Worm (Caenorhabditis elegans) whole organism, L2 larva: ENCODE data around the gene exc-9.
A peak's percentile ranks its signal among the peaks of the same experiment; 100 is the strongest.

ENCODE experiments used
- C34F6.9 ChIP-seq: fragments of 150-350 bp; optimal IDR thresholded peaks from 2 replicates; lab custom pipeline; 2014; ENCODE audit warnings: missing biosample characterization, missing genetic modification characterization
- F13H6.1 ChIP-seq: sonication (generic microtip); optimal IDR thresholded peaks from 2 replicates; lab custom pipeline; 2016; ENCODE audit warnings: missing genetic modification characterization, missing compliant biosample characterization
- R02D3.7 ChIP-seq: fragments of 150-350 bp; optimal IDR thresholded peaks from 2 replicates; lab custom pipeline; 2014; ENCODE audit warnings: missing biosample characterization, missing genetic modification characterization
- Y55F3AM.14 ChIP-seq: fragments of 200-800 bp; sonication (Bioruptor generic); optimal IDR thresholded peaks from 2 replicates; lab custom pipeline; 2018; ENCODE audit warnings: mild to moderate bottlenecking, missing genetic modification characterization, missing compliant biosample characterization
- ZK546.5 ChIP-seq: sonication (generic microtip); optimal IDR thresholded peaks from 2 replicates; lab custom pipeline; 2017; ENCODE audit warnings: missing biosample characterization, missing genetic modification characterization
- alr-1 ChIP-seq: fragments of 150-350 bp; optimal IDR thresholded peaks from 2 replicates; lab custom pipeline; 2014; ENCODE audit warnings: missing biosample characterization, missing genetic modification characterization
- aly-2 ChIP-seq: fragments of 150-350 bp; optimal IDR thresholded peaks from 2 replicates; lab custom pipeline; 2014; ENCODE audit warnings: missing biosample characterization, missing genetic modification characterization
- blmp-1 ChIP-seq: sonication (generic microtip); optimal IDR thresholded peaks from 2 replicates; lab custom pipeline; 2017; ENCODE audit warnings: missing genetic modification characterization, mild to moderate bottlenecking, missing compliant biosample characterization, antibody characterized with exemption, moderate library complexity; ENCODE audit not compliant: insufficient read depth
- ceh-16 ChIP-seq: fragments of 150-350 bp; optimal IDR thresholded peaks from 2 replicates; lab custom pipeline; 2014; ENCODE audit warnings: missing biosample characterization, missing genetic modification characterization
- crh-2 ChIP-seq: sonication (generic microtip); optimal IDR thresholded peaks from 2 replicates; lab custom pipeline; 2017; ENCODE audit warnings: missing biosample characterization, missing genetic modification characterization
- dmd-4 ChIP-seq: sonication (generic microtip); optimal IDR thresholded peaks from 2 replicates; lab custom pipeline; 2017; ENCODE audit warnings: missing biosample characterization, missing genetic modification characterization
- elt-3 ChIP-seq: sonication (generic microtip); optimal IDR thresholded peaks from 2 replicates; lab custom pipeline; 2017; ENCODE audit warnings: missing biosample characterization, missing genetic modification characterization
- fos-1 ChIP-seq: fragments of 150-350 bp; optimal IDR thresholded peaks from 2 replicates; lab custom pipeline; 2014; ENCODE audit warnings: missing biosample characterization, missing genetic modification characterization
- gmeb-1 ChIP-seq: fragments of 150-350 bp; optimal IDR thresholded peaks from 2 replicates; lab custom pipeline; 2014; ENCODE audit warnings: missing biosample characterization, missing genetic modification characterization
- lin-11 ChIP-seq: fragments of 150-350 bp; sonication (generic microtip); optimal IDR thresholded peaks from 2 replicates; lab custom pipeline; 2014; ENCODE audit warnings: missing biosample characterization, missing genetic modification characterization, inconsistent platforms, mixed read lengths
- lin-39 ChIP-seq: fragments of 150-350 bp; optimal IDR thresholded peaks from 2 replicates; lab custom pipeline; 2014; ENCODE audit warnings: missing biosample characterization, missing genetic modification reagents, missing genetic modification characterization
- lsy-2 ChIP-seq, 2 experiments: fragments of 150-350 bp in 1 of 2; sonication (generic microtip) in 1 of 2; optimal IDR thresholded peaks; 2 replicates each; lab custom pipeline; 2014 to 2017; ENCODE audit warnings: missing biosample characterization in 2 of 2, missing genetic modification characterization in 2 of 2
- mab-5 ChIP-seq: fragments of 150-350 bp; optimal IDR thresholded peaks from 2 replicates; lab custom pipeline; 2014; ENCODE audit warnings: missing biosample characterization, missing genetic modification characterization
- mbf-1 ChIP-seq: sonication (generic microtip); optimal IDR thresholded peaks from 2 replicates; lab custom pipeline; 2017; ENCODE audit warnings: missing biosample characterization, missing genetic modification characterization
- mdl-1 ChIP-seq, 2 experiments: fragments of 150-350 bp in 1 of 2; sonication (generic microtip) in 1 of 2; optimal IDR thresholded peaks; 2 replicates each; lab custom pipeline; 2017; ENCODE audit warnings: missing biosample characterization in 2 of 2, missing genetic modification characterization in 2 of 2
- nhr-10 ChIP-seq: sonication (generic microtip); optimal IDR thresholded peaks from 2 replicates; lab custom pipeline; 2017; ENCODE audit warnings: missing biosample characterization, missing genetic modification characterization
- nhr-12 ChIP-seq: fragments of 150-350 bp; optimal IDR thresholded peaks from 2 replicates; lab custom pipeline; 2014; ENCODE audit warnings: missing biosample characterization, missing genetic modification characterization
- nhr-129 ChIP-seq: fragments of 150-350 bp; optimal IDR thresholded peaks from 2 replicates; lab custom pipeline; 2014; ENCODE audit warnings: missing biosample characterization, missing genetic modification characterization
- nhr-21 ChIP-seq: fragments of 150-350 bp; optimal IDR thresholded peaks from 2 replicates; lab custom pipeline; 2014; ENCODE audit warnings: missing biosample characterization, missing genetic modification characterization
- nhr-23 ChIP-seq: fragments of 150-350 bp; optimal IDR thresholded peaks from 2 replicates; lab custom pipeline; 2014; ENCODE audit warnings: missing biosample characterization, missing genetic modification reagents, missing genetic modification characterization
- nhr-237 ChIP-seq: fragments of 150-350 bp; optimal IDR thresholded peaks from 2 replicates; lab custom pipeline; 2014; ENCODE audit warnings: missing biosample characterization, missing genetic modification characterization
- nhr-25 ChIP-seq: fragments of 150-350 bp; sonication (generic microtip); optimal IDR thresholded peaks from 3 replicates; lab custom pipeline; 2014; ENCODE audit warnings: missing biosample characterization, missing genetic modification characterization
- nhr-77 ChIP-seq: fragments of 150-350 bp; optimal IDR thresholded peaks from 2 replicates; lab custom pipeline; 2014; ENCODE audit warnings: missing biosample characterization, missing genetic modification characterization
- sma-3 ChIP-seq: sonication (generic microtip); optimal IDR thresholded peaks from 2 replicates; lab custom pipeline; 2016; ENCODE audit warnings: missing genetic modification reagents, missing genetic modification characterization, missing compliant biosample characterization
- sma-9 ChIP-seq, 2 experiments: fragments of 150-350 bp in 1 of 2; sonication (generic microtip) in 1 of 2; optimal IDR thresholded peaks; 2 replicates each; lab custom pipeline; 2014 to 2016; ENCODE audit warnings: missing genetic modification characterization in 2 of 2, mild to moderate bottlenecking in 1 of 2, missing biosample characterization in 1 of 2, missing compliant biosample characterization in 1 of 2, missing genetic modification reagents in 1 of 2, moderate library complexity in 1 of 2
- unc-39 ChIP-seq: fragments of 150-350 bp; optimal IDR thresholded peaks from 2 replicates; lab custom pipeline; 2014; ENCODE audit warnings: missing biosample characterization, missing genetic modification characterization
- unc-55 ChIP-seq: fragments of 150-350 bp; sonication (generic microtip); optimal IDR thresholded peaks from 3 replicates; lab custom pipeline; 2014; ENCODE audit warnings: missing biosample characterization, missing genetic modification reagents, missing genetic modification characterization
- ztf-1 ChIP-seq: fragments of 200-800 bp; sonication (Bioruptor generic); conservative IDR thresholded peaks from 2 replicates; pipeline ENCODE4 v1.3.6; 2022; ENCODE audit warnings: missing genetic modification characterization, missing compliant biosample characterization
- ztf-11 ChIP-seq: sonication (generic microtip); optimal IDR thresholded peaks from 2 replicates; lab custom pipeline; 2017; ENCODE audit warnings: missing biosample characterization, missing genetic modification characterization

The exc-9 gene

ce11 chrIV:7940919-7941318 is at the start of gene exc-9:
Gene exc-9, minus strand, starts transcription at chrIV:7941019.
- TF ChIP-seq nhr-23 (tag; lab: Kevin White, UChicago) (no peak), mab-5 (tag; lab: Kevin White, UChicago) (no peak), fos-1 (tag; lab: Kevin White, UChicago) (no peak), R02D3.7 (tag; lab: Kevin White, UChicago) (no peak), lin-39 (tag; lab: Kevin White, UChicago) (no peak), mdl-1 (tag; optimal IDR thresholded peaks at IDR 0.05; lab: Kevin White, UChicago) (no peak), C34F6.9 (no peak), nhr-237 (tag; lab: Kevin White, UChicago) (no peak), unc-39 (tag; lab: Kevin White, UChicago) (no peak), alr-1 (tag; lab: Kevin White, UChicago) (no peak), nhr-12 (tag; lab: Kevin White, UChicago) (no peak), ceh-16 (tag; lab: Kevin White, UChicago) (no peak), aly-2 (no peak), sma-9 (GFP tag; optimal IDR thresholded peaks at IDR 0.05; lab: Kevin White, UChicago) (no peak), sma-9 (tag; optimal IDR thresholded peaks at IDR 0.05; lab: Kevin White, UChicago) (no peak), elt-3 (no peak), dmd-4 (no peak), nhr-10 (tag; lab: Kevin White, UChicago) (no peak)

- no peak for TF ChIP-seq fos-1 (tag; lab: Kevin White, UChicago)
- TF ChIP-seq lin-39 (tag; lab: Kevin White, UChicago) = no peak
- TF ChIP-seq mab-5 (tag; lab: Kevin White, UChicago) = no peak
- no peak for TF ChIP-seq Y55F3AM.14 (GFP tag; lab: Kevin White, UChicago)
- no peak for TF ChIP-seq elt-3
- TF ChIP-seq nhr-237 (tag; lab: Kevin White, UChicago) = no peak
- no peak for TF ChIP-seq gmeb-1 (tag; lab: Kevin White, UChicago)
- TF ChIP-seq, all 48 proteins: peak for 0
Measured at ce11 chrIV:7988385-7988784, 47.6 kb upstream of the exc-9 start, which contains the start of gene col-115. Gene col-115, plus strand, starts transcription at chrIV:7988685.

ce11 chrIV:7987083-7987482 is 46.3 kb upstream of the exc-9 start, which contains the start of gene mec-17:
Gene mec-17, minus strand, starts transcription at chrIV:7987183.
- TF ChIP-seq unc-55 (GFP tag; lab: Kevin White, UChicago) (peak; percentile 45), sma-9 (GFP tag; optimal IDR thresholded peaks at IDR 0.05; lab: Kevin White, UChicago) (no peak), sma-9 (tag; optimal IDR thresholded peaks at IDR 0.05; lab: Kevin White, UChicago) (no peak)

- TF ChIP-seq ZK546.5 (tag; lab: Kevin White, UChicago) (no peak), lin-11 (tag; lab: Kevin White, UChicago) (no peak), nhr-12 (tag; lab: Kevin White, UChicago) (no peak), sma-3 (no peak), mdl-1 (tag; optimal IDR thresholded peaks at IDR 0.05; lab: Kevin White, UChicago) (no peak), gmeb-1 (tag; lab: Kevin White, UChicago) (no peak), fos-1 (tag; lab: Kevin White, UChicago) (peak; percentile 68), aly-2 (no peak), ztf-1 (GFP tag; lab: Robert Waterston, UW) (no peak), lsy-2 (tag; optimal IDR thresholded peaks at IDR 0.05; lab: Kevin White, UChicago) (no peak), alr-1 (tag; lab: Kevin White, UChicago) (no peak), nhr-21 (tag; lab: Kevin White, UChicago) (peak; percentile 42), nhr-25 (tag; lab: Kevin White, UChicago) (peak; percentile 57), crh-2 (tag; lab: Kevin White, UChicago) (no peak), unc-39 (tag; lab: Kevin White, UChicago) (no peak), R02D3.7 (tag; lab: Kevin White, UChicago) (no peak), elt-3 (no peak), dmd-4 (no peak), mbf-1 (tag; lab: Kevin White, UChicago) (no peak), sma-9 (GFP tag; optimal IDR thresholded peaks at IDR 0.05; lab: Kevin White, UChicago) (no peak), sma-9 (tag; optimal IDR thresholded peaks at IDR 0.05; lab: Kevin White, UChicago) (no peak), blmp-1 (tag; lab: Kevin White, UChicago) (peak; percentile 14)
Measured at ce11 chrIV:7985737-7986136, 44.9 kb upstream of the exc-9 start.

- TF ChIP-seq mdl-1 (tag; optimal IDR thresholded peaks at IDR 0.05; lab: Kevin White, UChicago) = no peak
- TF ChIP-seq nhr-25 (tag; lab: Kevin White, UChicago) = peak; percentile 8
- no peak for TF ChIP-seq ztf-11 (tag; lab: Kevin White, UChicago)
- peak; percentile 19 for TF ChIP-seq nhr-129
- TF ChIP-seq mbf-1 (tag; lab: Kevin White, UChicago) = no peak
- no peak for TF ChIP-seq Y55F3AM.14 (GFP tag; lab: Kevin White, UChicago)
- TF ChIP-seq unc-55 (GFP tag; lab: Kevin White, UChicago) = no peak
- TF ChIP-seq nhr-77 (tag; lab: Kevin White, UChicago) = no peak
- no peak for TF ChIP-seq sma-9 (GFP tag; optimal IDR thresholded peaks at IDR 0.05; lab: Kevin White, UChicago)
- no peak for TF ChIP-seq sma-9 (tag; optimal IDR thresholded peaks at IDR 0.05; lab: Kevin White, UChicago)
- TF ChIP-seq F13H6.1 (tag; lab: Kevin White, UChicago) = no peak
- no peak for TF ChIP-seq nhr-23 (tag; lab: Kevin White, UChicago)
- TF ChIP-seq crh-2 (tag; lab: Kevin White, UChicago) = no peak
Measured at ce11 chrIV:7983728-7984346, 43.0 kb upstream of the exc-9 start.
